Worm (Caenorhabditis elegans): ENCODE measurements around the gene T27E7.5.
A peak's percentile ranks its signal among the peaks of the same experiment; 100 is the strongest.

T27E7.5 gene

DNA sequence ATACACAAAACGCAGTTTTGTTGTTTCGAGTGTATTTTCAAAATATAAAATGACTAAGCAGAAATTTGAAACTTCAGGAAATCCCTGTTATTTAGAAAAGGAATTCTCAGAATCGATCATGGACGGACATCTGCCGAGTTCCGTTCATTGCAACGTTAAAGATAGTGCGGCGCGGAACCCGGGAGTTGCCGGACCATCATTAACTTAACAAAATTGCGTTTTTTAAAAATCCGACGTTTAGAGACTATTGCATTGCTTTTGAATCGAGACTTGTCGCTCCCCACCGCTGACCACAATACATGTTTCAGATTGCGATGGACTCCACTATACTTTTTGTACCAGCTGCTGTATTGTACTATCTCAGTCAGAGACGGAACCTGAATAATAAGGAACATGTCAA lies 6.9 kb upstream of the T27E7.5 start:
- TF ChIP-seq snpc-1.2 (GFP tag; IDR thresholded peaks at IDR 0.05) (peak; percentile 66), Y5F2A.4 (GFP tag; optimal IDR thresholded peaks at IDR 0.05) (no peak), ceh-44 (GFP tag; IDR thresholded peaks at IDR 0.05) (no peak), mdl-1 (tag; optimal IDR thresholded peaks at IDR 0.05) (no peak), nhr-111 (GFP tag; optimal IDR thresholded peaks at IDR 0.05) (no peak), Y105C5A.15 (GFP tag; IDR thresholded peaks at IDR 0.05) (no peak), attf-4 (tag; optimal IDR thresholded peaks at IDR 0.05) (no peak)

DNA sequence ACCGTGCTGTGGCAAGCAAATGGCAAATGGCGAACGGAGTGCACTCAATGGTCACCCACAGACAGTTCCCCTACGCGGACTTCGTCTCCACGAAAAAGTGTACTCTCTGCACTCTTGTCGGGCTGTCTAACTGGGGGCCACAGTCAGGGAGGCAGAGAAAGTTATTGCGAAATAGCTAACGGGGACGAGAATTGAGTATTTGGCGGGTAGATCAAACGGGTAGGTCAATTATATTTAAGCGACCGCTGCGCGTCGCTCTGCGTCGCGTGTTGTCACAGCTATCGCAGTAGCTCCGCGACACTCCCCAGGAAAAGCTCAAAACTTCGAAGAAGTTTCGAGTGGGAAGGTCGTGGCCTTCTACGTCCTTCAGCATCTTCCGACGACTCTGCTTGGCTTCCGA lies 4.6 kb upstream of the T27E7.5 start:
- TF ChIP-seq nhr-11 (tag; optimal IDR thresholded peaks at IDR 0.05) (no peak), nhr-42 (GFP tag; IDR thresholded peaks at IDR 0.05) (no peak), dpl-1 (GFP tag; optimal IDR thresholded peaks at IDR 0.05) (no peak), vab-7 (GFP tag; IDR thresholded peaks at IDR 0.05) (no peak), hlh-30 (tag; optimal IDR thresholded peaks at IDR 0.05; ENCODE audit: insufficient read depth) (no peak), php-3 (GFP tag; IDR thresholded peaks at IDR 0.05) (no peak), mdt-29 (GFP tag; IDR thresholded peaks at IDR 0.05) (no peak), dmd-8 (GFP tag; IDR thresholded peaks at IDR 0.05) (no peak), hif-1 (tag; optimal IDR thresholded peaks at IDR 0.05) (no peak), lin-1 (GFP tag; IDR thresholded peaks at IDR 0.05) (no peak), madf-5 (GFP tag; IDR thresholded peaks at IDR 0.05) (no peak), nhr-28 (tag; optimal IDR thresholded peaks at IDR 0.05) (no peak)

DNA sequence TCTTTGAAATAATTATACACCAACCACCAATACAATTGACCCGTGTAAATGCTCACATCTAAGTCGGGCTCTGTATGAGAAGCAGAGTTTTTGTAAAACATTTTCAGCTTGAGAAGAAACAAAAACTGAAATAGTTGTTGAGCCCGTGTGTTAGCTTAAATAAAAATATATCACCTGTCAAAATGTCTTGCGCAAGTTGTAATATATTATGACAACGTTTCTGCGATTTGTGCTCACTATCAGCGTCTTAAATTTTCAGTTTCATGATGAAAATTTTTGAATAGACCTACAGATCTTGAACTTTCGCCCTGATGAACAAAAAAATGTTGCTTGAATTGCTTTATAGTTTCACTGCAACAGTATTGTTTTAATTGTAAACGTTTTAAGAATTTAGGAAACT lies 2.0 kb upstream of the T27E7.5 start, which contains the start of gene T27E7.4:
TSS of gene T27E7.4 (minus strand) at position 101 of the 400 bp plus-strand sequence.
- TF ChIP-seq lin-15B (tag; optimal IDR thresholded peaks at IDR 0.05), result no peak
- no peak for TF ChIP-seq ceh-44 (GFP tag; IDR thresholded peaks at IDR 0.05)
- TF ChIP-seq tag-97 (GFP tag; IDR thresholded peaks at IDR 0.05), result no peak
- no peak for TF ChIP-seq lsy-2 (tag; optimal IDR thresholded peaks at IDR 0.05)
- TF ChIP-seq daf-16 (GFP tag; optimal IDR thresholded peaks at IDR 0.05), result no peak
- no peak for TF ChIP-seq daf-16 (tag; optimal IDR thresholded peaks at IDR 0.05)
- TF ChIP-seq aha-1 (tag), result no peak
- no peak for TF ChIP-seq snpc-1.2 (GFP tag; IDR thresholded peaks at IDR 0.05)
- no peak for TF ChIP-seq mdt-29 (GFP tag; IDR thresholded peaks at IDR 0.05)
- no peak for TF ChIP-seq nhr-42 (GFP tag; IDR thresholded peaks at IDR 0.05)
- TF ChIP-seq lim-7 (GFP tag; IDR thresholded peaks at IDR 0.05), result no peak
- no peak for TF ChIP-seq ces-1 (GFP tag; optimal IDR thresholded peaks at IDR 0.05)
- TF ChIP-seq pqm-1 (tag; optimal IDR thresholded peaks at IDR 0.05), result no peak
- no peak for TF ChIP-seq fos-1 (tag; optimal IDR thresholded peaks at IDR 0.05)
- no peak for TF ChIP-seq lin-1 (GFP tag; IDR thresholded peaks at IDR 0.05)
- no peak for TF ChIP-seq mdl-1 (tag; optimal IDR thresholded peaks at IDR 0.05)
- no peak for TF ChIP-seq F44E2.7 (GFP tag; IDR thresholded peaks at IDR 0.05)
- TF ChIP-seq madf-5 (GFP tag; IDR thresholded peaks at IDR 0.05), result no peak

DNA sequence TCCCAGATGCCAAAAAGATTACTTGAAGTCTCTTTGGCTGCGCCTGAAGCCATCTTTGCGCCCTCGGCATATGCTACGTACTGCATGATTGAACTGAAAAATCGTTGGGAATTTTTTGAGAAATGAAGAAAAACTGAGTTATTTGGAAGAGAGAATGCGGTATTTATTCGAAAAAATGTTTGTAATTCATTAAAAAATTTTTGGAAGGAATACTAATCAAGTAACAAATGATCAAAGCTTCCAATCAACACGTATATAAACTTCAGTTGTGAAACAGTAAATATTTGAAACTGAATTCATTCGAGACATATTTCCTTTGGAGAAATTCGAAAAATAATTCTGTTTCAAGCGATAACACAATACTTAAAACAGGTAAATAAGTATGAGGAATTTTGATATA lies 5.6 kb downstream of the T27E7.5 start, which contains the start of gene pals-29:
TSS of gene pals-29 (minus strand) at position 101 of the 400 bp plus-strand sequence.
- TF ChIP-seq ceh-28 (tag; optimal IDR thresholded peaks at IDR 0.05) (no peak), ceh-62 (tag; optimal IDR thresholded peaks at IDR 0.05) (no peak), hlh-11 (tag; optimal IDR thresholded peaks at IDR 0.05) (no peak), sdz-12 (GFP tag; optimal IDR thresholded peaks at IDR 0.05) (no peak), egl-27 (tag; optimal IDR thresholded peaks at IDR 0.05) (no peak), dmd-8 (GFP tag; IDR thresholded peaks at IDR 0.05) (no peak), fkh-10 (GFP tag; optimal IDR thresholded peaks at IDR 0.05) (no peak), jun-1 (tag; optimal IDR thresholded peaks at IDR 0.05) (no peak), F37D6.2 (tag; optimal IDR thresholded peaks at IDR 0.05) (no peak), Y5F2A.4 (GFP tag; optimal IDR thresholded peaks at IDR 0.05) (no peak), R02D3.7 (tag; optimal IDR thresholded peaks at IDR 0.05) (no peak)
